Fruit fly (Drosophila melanogaster): ENCODE results near the gene Taf12.

Taf12 gene

dm6 chr3R:11689900-11690299 lies 10.4 kb upstream of the Taf12 start, which contains the start of gene CG6908:
CG6908 (minus strand) TSS chr3R:11690051.
- TF ChIP-seq gsb-n (tag; optimal IDR thresholded peaks at IDR 0.05) (no peak), Gug (GFP tag; IDR thresholded peaks at IDR 0.05) (no peak), Sox102F (GFP tag; optimal IDR thresholded peaks at IDR 0.05) (no peak), Xrp1 (GFP tag; IDR thresholded peaks at IDR 0.05) (no peak), Deaf1 (tag; optimal IDR thresholded peaks at IDR 0.05) (peak; percentile 68), CG12769 (tag; optimal IDR thresholded peaks at IDR 0.05) (peak; percentile 56), HHEX (GFP tag; optimal IDR thresholded peaks at IDR 0.05) (no peak), Dip3 (GFP tag; optimal IDR thresholded peaks at IDR 0.05) (no peak), CG4820 (GFP tag; optimal IDR thresholded peaks at IDR 0.05) (no peak), D19A (tag; optimal IDR thresholded peaks at IDR 0.05) (no peak), PHDP (tag; optimal IDR thresholded peaks at IDR 0.05) (peak; percentile 11), sug (tag; optimal IDR thresholded peaks at IDR 0.05) (peak; percentile 99), Poxn (GFP tag; IDR thresholded peaks at IDR 0.05) (no peak), ftz-f1 (GFP tag; optimal IDR thresholded peaks at IDR 0.05) (peak; percentile 1), Lim3 (GFP tag; IDR thresholded peaks at IDR 0.05) (no peak), Vsx1 (GFP tag; optimal IDR thresholded peaks at IDR 0.05) (no peak), CG12155 (GFP tag; optimal IDR thresholded peaks at IDR 0.05) (no peak), CTCF (GFP tag; optimal IDR thresholded peaks at IDR 0.05) (no peak), unpg (GFP tag; optimal IDR thresholded peaks at IDR 0.05) (no peak), E2f1 (GFP tag; IDR thresholded peaks at IDR 0.05) (no peak), CG16815 (GFP tag; optimal IDR thresholded peaks at IDR 0.05) (no peak), CG30020 (tag; optimal IDR thresholded peaks at IDR 0.05) (no peak), Ets97D (GFP tag; optimal IDR thresholded peaks at IDR 0.05) (no peak), chinmo (GFP tag; IDR thresholded peaks at IDR 0.05; ENCODE audit: partially characterized antibody) (peak; percentile 91; the same call in 3 of the 4 replicates), CG7839 (tag; optimal IDR thresholded peaks at IDR 0.05) (no peak), CG6272 (GFP tag; IDR thresholded peaks at IDR 0.05) (no peak), sens (GFP tag) (no peak), Sry-β (GFP tag; optimal IDR thresholded peaks at IDR 0.05) (no peak), row (GFP tag; IDR thresholded peaks at IDR 0.05) (no peak), CG12104 (GFP tag; optimal IDR thresholded peaks at IDR 0.05) (no peak), Rfx (GFP tag; IDR thresholded peaks at IDR 0.05) (no peak), ci (GFP tag; IDR thresholded peaks at IDR 0.05) (peak; percentile 39; the same call in 2 of the 3 replicates), emc (GFP tag; optimal IDR thresholded peaks at IDR 0.05) (no peak), abd-A (tag; optimal IDR thresholded peaks at IDR 0.05) (no peak), CG18011 (GFP tag; optimal IDR thresholded peaks at IDR 0.05) (no peak), vfl (GFP tag; optimal IDR thresholded peaks at IDR 0.05) (no peak), sisA (GFP tag; IDR thresholded peaks at IDR 0.05) (no peak), zf30C (GFP tag; optimal IDR thresholded peaks at IDR 0.05) (no peak), Six4 (GFP tag; optimal IDR thresholded peaks at IDR 0.05) (no peak), CG8765 (GFP tag; IDR thresholded peaks at IDR 0.05) (no peak), nerfin-1 (tag; optimal IDR thresholded peaks at IDR 0.05) (no peak), nmo (GFP tag; optimal IDR thresholded peaks at IDR 0.05) (no peak), HLH4C (GFP tag; IDR thresholded peaks at IDR 0.05; ENCODE audit: partially characterized antibody) (no peak), sqz (GFP tag; optimal IDR thresholded peaks at IDR 0.05) (no peak), gsb (GFP tag; IDR thresholded peaks at IDR 0.05) (no peak), NK7.1 (GFP tag; optimal IDR thresholded peaks at IDR 0.05) (no peak), NC2β (GFP tag; optimal IDR thresholded peaks at IDR 0.05) (no peak), H15 (GFP tag; IDR thresholded peaks at IDR 0.05) (no peak), Fer3 (tag; optimal IDR thresholded peaks at IDR 0.05) (peak; percentile 27), CG2129 (GFP tag; IDR thresholded peaks at IDR 0.05; ENCODE audit: partially characterized antibody) (no peak), CG3065 (GFP tag; optimal IDR thresholded peaks at IDR 0.05) (no peak), salm (tag; optimal IDR thresholded peaks at IDR 0.05) (no peak), CG7928 (GFP tag; optimal IDR thresholded peaks at IDR 0.05) (no peak)

All from whole organism, embryonic.